Fruit fly (Drosophila melanogaster) whole organism, embryonic: ENCODE measurements around the gene Plc21C.
A peak's percentile ranks its signal among the peaks of the same experiment; 100 is the strongest.

ENCODE experiments used
- CG10366 ChIP-seq: fragments of 200-800 bp; sonication (Bioruptor generic); IDR thresholded peaks from 2 replicates; pipeline ENCODE4 v1.3.6; 2022; ENCODE audit warnings: missing biosample characterization, missing genetic modification characterization
- CG11247 ChIP-seq: fragments of 200-800 bp; sonication (Bioruptor generic); IDR thresholded peaks from 2 replicates; pipeline ENCODE4 v1.3.6; 2022; ENCODE audit warnings: missing biosample characterization, missing genetic modification characterization
- CG11398 ChIP-seq: fragments of 200-800 bp; sonication (Bioruptor generic); optimal IDR thresholded peaks from 2 replicates; lab custom pipeline; 2016; ENCODE audit warnings: missing biosample characterization, missing genetic modification characterization
- CG12155 ChIP-seq: fragments of 200-800 bp; sonication (Bioruptor generic); optimal IDR thresholded peaks from 3 replicates; lab custom pipeline; 2016; ENCODE audit warnings: missing biosample characterization, missing genetic modification characterization
- CG12299 ChIP-seq: fragments of 200-800 bp; sonication (Bioruptor generic); optimal IDR thresholded peaks from 2 replicates; lab custom pipeline; 2018; ENCODE audit warnings: missing biosample characterization, mild to moderate bottlenecking, missing genetic modification characterization
- CG13123 ChIP-seq: fragments of 200-800 bp; sonication (Bioruptor generic); optimal IDR thresholded peaks from 2 replicates; lab custom pipeline; 2016; ENCODE audit warnings: missing biosample characterization, missing genetic modification characterization
- CG13624 ChIP-seq: fragments of 200-800 bp; sonication (Bioruptor generic); optimal IDR thresholded peaks from 2 replicates; lab custom pipeline; 2016; ENCODE audit warnings: missing biosample characterization, missing genetic modification characterization
- CG14710 ChIP-seq: fragments of 200-800 bp; sonication (Bioruptor generic); optimal IDR thresholded peaks from 3 replicates; lab custom pipeline; 2019; ENCODE audit warnings: missing biosample characterization, mild to moderate bottlenecking, missing genetic modification characterization, moderate library complexity
- CG1602 ChIP-seq: fragments of 200-800 bp; sonication (Bioruptor generic); optimal IDR thresholded peaks from 3 replicates; lab custom pipeline; 2016; ENCODE audit warnings: missing biosample characterization, missing genetic modification characterization
- CG16863 ChIP-seq: fragments of 200-800 bp; sonication (Bioruptor generic); optimal IDR thresholded peaks from 3 replicates; lab custom pipeline; 2016; ENCODE audit warnings: missing biosample characterization, missing genetic modification characterization
- CG18476 ChIP-seq: fragments of 200-800 bp; sonication (Bioruptor generic); optimal IDR thresholded peaks from 2 replicates; lab custom pipeline; 2016; ENCODE audit warnings: missing biosample characterization, mild to moderate bottlenecking, missing genetic modification characterization
- CG2889 ChIP-seq: fragments of 200-800 bp; sonication (Bioruptor generic); IDR thresholded peaks from 3 replicates; pipeline ENCODE4 v1.3.6; 2022; ENCODE audit warnings: missing biosample characterization, missing genetic modification characterization
- CG30431 ChIP-seq: fragments of 200-800 bp; sonication (Bioruptor generic); optimal IDR thresholded peaks from 2 replicates; lab custom pipeline; 2017; ENCODE audit warnings: missing biosample characterization, missing genetic modification characterization
- CG3065 ChIP-seq: fragments of 200-800 bp; sonication (Bioruptor generic); optimal IDR thresholded peaks from 2 replicates; lab custom pipeline; 2016; ENCODE audit warnings: missing biosample characterization, missing genetic modification characterization
- CG31365 ChIP-seq: fragments of 200-800 bp; sonication (Bioruptor generic); optimal IDR thresholded peaks from 2 replicates; lab custom pipeline; 2018; ENCODE audit warnings: missing biosample characterization, mild to moderate bottlenecking, missing genetic modification characterization
- CG33557 ChIP-seq: fragments of 200-800 bp; sonication (Bioruptor generic); optimal IDR thresholded peaks from 2 replicates; lab custom pipeline; 2019; ENCODE audit warnings: missing biosample characterization, mild to moderate bottlenecking, missing genetic modification characterization, moderate library complexity
- CG43689 ChIP-seq: fragments of 200-800 bp; sonication (Bioruptor generic); IDR thresholded peaks from 2 replicates; pipeline ENCODE4 v1.3.6; 2022; ENCODE audit warnings: missing biosample characterization, missing genetic modification characterization
- CG4730 ChIP-seq: fragments of 200-800 bp; sonication (Bioruptor generic); IDR thresholded peaks from 2 replicates; pipeline ENCODE4 v1.3.6; 2022; ENCODE audit warnings: missing biosample characterization, missing genetic modification characterization
- CG5180 ChIP-seq: fragments of 200-800 bp; sonication (Bioruptor generic); optimal IDR thresholded peaks from 3 replicates; lab custom pipeline; 2017; ENCODE audit warnings: missing biosample characterization, missing genetic modification characterization, mild to moderate bottlenecking, moderate library complexity, missing genetic modification reagents
- CG9727 ChIP-seq: fragments of 200-800 bp; sonication (Bioruptor generic); optimal IDR thresholded peaks from 3 replicates; lab custom pipeline; 2017; ENCODE audit warnings: missing biosample characterization, mild to moderate bottlenecking, missing genetic modification characterization
- CG9932 ChIP-seq: fragments of 200-800 bp; sonication (Bioruptor generic); IDR thresholded peaks from 2 replicates; pipeline ENCODE4 v1.3.6; 2022; ENCODE audit warnings: missing biosample characterization, missing genetic modification characterization
- Dip3 ChIP-seq: fragments of 200-800 bp; sonication (Bioruptor generic); optimal IDR thresholded peaks from 3 replicates; lab custom pipeline; 2016; ENCODE audit warnings: missing biosample characterization, missing genetic modification characterization
- Drgx ChIP-seq: fragments of 200-800 bp; sonication (Bioruptor generic); IDR thresholded peaks from 2 replicates; pipeline ENCODE4 v1.3.6; 2022; ENCODE audit warnings: missing biosample characterization, missing genetic modification characterization
- Hr39 ChIP-seq: fragments of >200 bp; optimal IDR thresholded peaks from 2 replicates; lab custom pipeline; 2017
- Oli ChIP-seq: fragments of 200-800 bp; sonication (Bioruptor generic); optimal IDR thresholded peaks from 2 replicates; lab custom pipeline; 2018; ENCODE audit warnings: missing biosample characterization, mild to moderate bottlenecking, missing genetic modification characterization, moderate library complexity
- Opbp ChIP-seq: fragments of 200-800 bp; sonication (Bioruptor generic); IDR thresholded peaks from 3 replicates; pipeline ENCODE4 v1.3.6; 2022; ENCODE audit warnings: missing biosample characterization, missing genetic modification characterization; ENCODE audit not compliant: partially characterized antibody
- Pdp1 ChIP-seq, 2 experiments: fragments of 200-800 bp; sonication (Bioruptor generic); optimal IDR thresholded peaks; 3 replicates each; lab custom pipeline; 2016; ENCODE audit warnings: missing biosample characterization in 2 of 2, missing genetic modification characterization in 2 of 2, mild to moderate bottlenecking in 1 of 2, moderate library complexity in 1 of 2
- Rx ChIP-seq: fragments of 200-800 bp; sonication (Bioruptor generic); IDR thresholded peaks from 2 replicates; pipeline ENCODE4 v1.3.6; 2022; ENCODE audit warnings: missing biosample characterization, missing genetic modification characterization
- Scr ChIP-seq: fragments of 200-800 bp; sonication (Bioruptor generic); IDR thresholded peaks from 2 replicates; pipeline ENCODE4 v1.3.6; 2022; ENCODE audit warnings: missing biosample characterization, missing genetic modification characterization; ENCODE audit not compliant: partially characterized antibody
- Side ChIP-seq: fragments of 200-800 bp; sonication (Bioruptor generic); optimal IDR thresholded peaks from 2 replicates; lab custom pipeline; 2016; ENCODE audit warnings: missing biosample characterization, missing genetic modification characterization
- Sox100B ChIP-seq: fragments of 200-800 bp; sonication (Bioruptor generic); optimal IDR thresholded peaks from 3 replicates; lab custom pipeline; 2018; ENCODE audit warnings: missing biosample characterization, mild to moderate bottlenecking, missing genetic modification characterization
- Sry-δ ChIP-seq: fragments of 200-800 bp; sonication (Bioruptor generic); optimal IDR thresholded peaks from 2 replicates; lab custom pipeline; 2016; ENCODE audit warnings: missing biosample characterization, missing genetic modification characterization
- ac ChIP-seq: fragments of 200-800 bp; sonication (Bioruptor generic); optimal IDR thresholded peaks from 3 replicates; lab custom pipeline; 2017; ENCODE audit warnings: missing biosample characterization, mild to moderate bottlenecking, missing genetic modification characterization
- cato ChIP-seq: fragments of 200-800 bp; sonication (Bioruptor generic); optimal IDR thresholded peaks from 2 replicates; lab custom pipeline; 2016; ENCODE audit warnings: missing biosample characterization, missing genetic modification characterization, borderline replicate concordance
- cg ChIP-seq: fragments of 200-800 bp; sonication (Bioruptor generic); optimal IDR thresholded peaks from 3 replicates; lab custom pipeline; 2019; ENCODE audit warnings: missing biosample characterization, mild to moderate bottlenecking, missing genetic modification characterization, moderate library complexity
- corto ChIP-seq: fragments of 200-800 bp; sonication (Bioruptor generic); optimal IDR thresholded peaks from 2 replicates; lab custom pipeline; 2016; ENCODE audit warnings: missing biosample characterization, mild to moderate bottlenecking, missing genetic modification characterization, moderate library complexity
- disco-r ChIP-seq: fragments of 200-800 bp; sonication (Bioruptor generic); optimal IDR thresholded peaks from 2 replicates; lab custom pipeline; 2016; ENCODE audit warnings: missing biosample characterization, missing genetic modification characterization
- en ChIP-seq: fragments of 200-800 bp; sonication (Bioruptor generic); optimal IDR thresholded peaks from 2 replicates; lab custom pipeline; 2016; ENCODE audit warnings: missing biosample characterization, missing genetic modification characterization
- gcm ChIP-seq: fragments of 200-800 bp; sonication (Bioruptor generic); optimal IDR thresholded peaks from 2 replicates; lab custom pipeline; 2019; ENCODE audit warnings: missing biosample characterization, mild to moderate bottlenecking, missing genetic modification characterization, moderate library complexity
- h ChIP-seq: fragments of >200 bp; optimal IDR thresholded peaks from 2 replicates; lab custom pipeline; 2017
- kay ChIP-seq: fragments of 200-800 bp; sonication (Bioruptor generic); optimal IDR thresholded peaks from 2 replicates; lab custom pipeline; 2016; ENCODE audit warnings: missing biosample characterization, missing genetic modification characterization
- klu ChIP-seq: fragments of 200-800 bp; sonication (Bioruptor generic); IDR thresholded peaks from 2 replicates; pipeline ENCODE4 v1.3.6; 2022; ENCODE audit warnings: missing biosample characterization, missing genetic modification characterization
- lbe ChIP-seq: fragments of 200-800 bp; sonication (Bioruptor generic); optimal IDR thresholded peaks from 2 replicates; lab custom pipeline; 2016; ENCODE audit warnings: missing biosample characterization, mild to moderate bottlenecking, missing genetic modification characterization
- nmo ChIP-seq: fragments of 200-800 bp; sonication (Bioruptor generic); optimal IDR thresholded peaks from 2 replicates; lab custom pipeline; 2018; ENCODE audit warnings: missing biosample characterization, mild to moderate bottlenecking, missing genetic modification characterization, moderate library complexity
- oc ChIP-seq: fragments of 200-800 bp; sonication (Bioruptor generic); optimal IDR thresholded peaks from 2 replicates; lab custom pipeline; 2018; ENCODE audit warnings: missing biosample characterization, mild to moderate bottlenecking, missing genetic modification characterization, moderate library complexity
- pfk ChIP-seq: fragments of 200-800 bp; sonication (Bioruptor generic); optimal IDR thresholded peaks from 2 replicates; lab custom pipeline; 2018; ENCODE audit warnings: missing biosample characterization, mild to moderate bottlenecking, missing genetic modification characterization, moderate library complexity
- repo ChIP-seq: fragments of 200-800 bp; sonication (Bioruptor generic); optimal IDR thresholded peaks from 2 replicates; lab custom pipeline; 2016; ENCODE audit warnings: missing biosample characterization, missing genetic modification characterization
- run ChIP-seq: fragments of 200-800 bp; sonication (Bioruptor generic); optimal IDR thresholded peaks from 3 replicates; lab custom pipeline; 2018; ENCODE audit warnings: missing biosample characterization, mild to moderate bottlenecking, missing genetic modification characterization
- salm ChIP-seq: fragments of 200-800 bp; sonication (Bioruptor generic); optimal IDR thresholded peaks from 2 replicates; lab custom pipeline; 2018; ENCODE audit warnings: missing biosample characterization, mild to moderate bottlenecking, missing genetic modification characterization
- tin ChIP-seq: fragments of 200-800 bp; sonication (Bioruptor generic); optimal IDR thresholded peaks from 3 replicates; lab custom pipeline; 2016; ENCODE audit warnings: missing biosample characterization, missing genetic modification characterization
- tio ChIP-seq: fragments of 200-800 bp; sonication (Bioruptor generic); optimal IDR thresholded peaks from 2 replicates; lab custom pipeline; 2017; ENCODE audit warnings: missing biosample characterization, missing genetic modification characterization, inconsistent platforms
- wor ChIP-seq: fragments of 200-800 bp; sonication (Bioruptor generic); IDR thresholded peaks from 2 replicates; pipeline ENCODE4 v1.3.6; 2022; ENCODE audit warnings: missing biosample characterization, missing genetic modification characterization
- yki ChIP-seq: fragments of >200 bp; optimal IDR thresholded peaks from 3 replicates; lab custom pipeline; 2018

The Plc21C gene

dm6 chr2L:283071-283482, 22.7 kb upstream of the Plc21C start, which contains the start of gene CG11601 (continued):
- 0 out of 2 replicates have a peak, but pooled peaks have one; percentile 12 for TF ChIP-seq Rx (GFP tag; lab: Robert Waterston, UW)
- no peak for TF ChIP-seq klu
- TF ChIP-seq kay, result peak; percentile 21
- no peak for TF ChIP-seq yki (lab: Kevin White, UChicago)
- no peak for TF ChIP-seq tio (GFP tag; lab: Kevin White, UChicago)
- no peak for TF ChIP-seq ac (GFP tag; lab: Kevin White, UChicago)
- peak; percentile 33; the same call in 1 of the 2 replicates for TF ChIP-seq CG10366 (GFP tag; lab: Robert Waterston, UW)
- no peak for TF ChIP-seq CG18476 (GFP tag; lab: Kevin White, UChicago)
- no peak for TF ChIP-seq CG11398 (GFP tag; lab: Kevin White, UChicago)
- no peak for TF ChIP-seq en (GFP tag; lab: Kevin White, UChicago)
- TF ChIP-seq CG12299 (tag; lab: Kevin White, UChicago), result no peak
- peak; percentile 34 for TF ChIP-seq Scr (GFP tag; lab: Robert Waterston, UW)
- TF ChIP-seq CG13624 (GFP tag; lab: Kevin White, UChicago), result peak; percentile 34
- TF ChIP-seq CG30431 (GFP tag; lab: Kevin White, UChicago), result no peak
- no peak for TF ChIP-seq Oli (tag; lab: Kevin White, UChicago)
- no peak for TF ChIP-seq CG43689 (GFP tag; lab: Robert Waterston, UW)
- TF ChIP-seq corto (GFP tag; lab: Kevin White, UChicago), result no peak
- peak; percentile 63 for TF ChIP-seq nmo
- TF ChIP-seq cato (GFP tag; lab: Kevin White, UChicago), result no peak
- TF ChIP-seq CG1602 (GFP tag; lab: Kevin White, UChicago), result no peak
- TF ChIP-seq Side (GFP tag; lab: Kevin White, UChicago), result peak; percentile 10
- TF ChIP-seq run (tag; lab: Kevin White, UChicago), result no peak
- no peak for TF ChIP-seq tin (GFP tag; lab: Kevin White, UChicago)
- TF ChIP-seq Sox100B (GFP tag; lab: Kevin White, UChicago), result no peak
- TF ChIP-seq CG14710 (tag; lab: Kevin White, UChicago), result peak; percentile 37
- peak; percentile 1 for TF ChIP-seq CG9727 (GFP tag; lab: Kevin White, UChicago)
- no peak for TF ChIP-seq Opbp (GFP tag; lab: Robert Waterston, UW)
- TF ChIP-seq pfk (GFP tag; lab: Kevin White, UChicago), result no peak
- no peak for TF ChIP-seq salm (tag; lab: Kevin White, UChicago)
- TF ChIP-seq CG3065 (GFP tag; lab: Kevin White, UChicago), result peak; percentile 13
- TF ChIP-seq CG13123 (GFP tag; lab: Kevin White, UChicago), result no peak
- no peak for TF ChIP-seq CG12155 (GFP tag; lab: Kevin White, UChicago)
- no peak for TF ChIP-seq h
- TF ChIP-seq wor (GFP tag; lab: Robert Waterston, UW), result no peak
- no peak for TF ChIP-seq lbe (GFP tag; lab: Kevin White, UChicago)
- TF ChIP-seq CG31365, result peak; percentile 27
- no peak for TF ChIP-seq cg
- TF ChIP-seq CG4730, result no peak
- peak; percentile 18; the same call in 1 of the 2 replicates for TF ChIP-seq CG11247 (GFP tag; lab: Robert Waterston, UW)
- TF ChIP-seq CG33557 (GFP tag; lab: Kevin White, UChicago), result no peak
- peak; percentile 15 for TF ChIP-seq CG16863 (GFP tag; lab: Kevin White, UChicago)
- TF ChIP-seq Hr39, result no peak
- peak; percentile 6 for TF ChIP-seq Dip3 (GFP tag; lab: Kevin White, UChicago)
- no peak for TF ChIP-seq CG2889 (GFP tag; lab: Robert Waterston, UW)
- peak; percentile 49 for TF ChIP-seq CG9932 (GFP tag; lab: Robert Waterston, UW)
- TF ChIP-seq CG5180 (GFP tag; lab: Kevin White, UChicago), result no peak
- no peak for TF ChIP-seq Drgx (GFP tag; lab: Robert Waterston, UW)
- TF ChIP-seq gcm, result no peak
- TF ChIP-seq Pdp1 (GFP tag; optimal IDR thresholded peaks at IDR 0.05; lab: Kevin White, UChicago), result peak in 1 of 2 experiments; percentile 57
- no peak for TF ChIP-seq disco-r (GFP tag; lab: Kevin White, UChicago)
- peak; percentile 77 for TF ChIP-seq Sry-δ (GFP tag; lab: Kevin White, UChicago)
- TF ChIP-seq repo, result no peak
- TF ChIP-seq oc, result no peak
